Worm (Caenorhabditis elegans): ENCODE data around the gene asp-13.

The asp-13 gene

ce11 chrV:8603272-8603671 lies 39.7 kb downstream of the asp-13 start, which contains the start of gene F41E6.5 (continued):
- no peak for TF ChIP-seq egl-27 (tag; optimal IDR thresholded peaks at IDR 0.05)
- TF ChIP-seq madf-9 (GFP tag; conservative IDR thresholded peaks at IDR 0.05), result no peak
- no peak for TF ChIP-seq vab-7 (GFP tag; IDR thresholded peaks at IDR 0.05)
- TF ChIP-seq nhr-25 (tag; optimal IDR thresholded peaks at IDR 0.05; ENCODE audit: borderline replicate concordance, insufficient read depth), result no peak
- peak in 1 of 2 experiments; percentile 79 for TF ChIP-seq mdl-1 (tag; optimal IDR thresholded peaks at IDR 0.05)
- TF ChIP-seq pha-4 (GFP tag; IDR thresholded peaks at IDR 0.05), result no peak
- TF ChIP-seq pha-4 (tag; optimal IDR thresholded peaks at IDR 0.05), result no peak
- no peak for TF ChIP-seq Y75B8A.6 (GFP tag; IDR thresholded peaks at IDR 0.05)
- TF ChIP-seq lin-1 (GFP tag; IDR thresholded peaks at IDR 0.05), result no peak
- no peak for TF ChIP-seq mdt-29 (GFP tag; IDR thresholded peaks at IDR 0.05)
- no peak for TF ChIP-seq aly-2 (tag; optimal IDR thresholded peaks at IDR 0.05)
- no peak for TF ChIP-seq lin-29 (GFP tag; IDR thresholded peaks at IDR 0.05)
- TF ChIP-seq lir-3 (tag; optimal IDR thresholded peaks at IDR 0.05), result no peak
- TF ChIP-seq hlh-30 (tag; optimal IDR thresholded peaks at IDR 0.05; ENCODE audit: insufficient read depth), result peak; percentile 48
- TF ChIP-seq lin-15B (tag; optimal IDR thresholded peaks at IDR 0.05), result no peak
- no peak for TF ChIP-seq mxl-2 (GFP tag; conservative IDR thresholded peaks at IDR 0.05)
- TF ChIP-seq ceh-32 (tag; optimal IDR thresholded peaks at IDR 0.05; ENCODE audit: poor library complexity), result no peak
- TF ChIP-seq pqm-1 (tag; optimal IDR thresholded peaks at IDR 0.05), result peak; percentile 54
- TF ChIP-seq F26F4.8 (GFP tag; conservative IDR thresholded peaks at IDR 0.05), result no peak
- TF ChIP-seq lin-13 (GFP tag; optimal IDR thresholded peaks at IDR 0.05), result no peak
- TF ChIP-seq lim-7 (GFP tag; IDR thresholded peaks at IDR 0.05), result no peak
- TF ChIP-seq nhr-28 (tag; optimal IDR thresholded peaks at IDR 0.05), result peak; percentile 74
- no peak for TF ChIP-seq fos-1 (tag; optimal IDR thresholded peaks at IDR 0.05)
- no peak for TF ChIP-seq R02D3.7 (tag; optimal IDR thresholded peaks at IDR 0.05)
- TF ChIP-seq ZK337.2 (GFP tag; IDR thresholded peaks at IDR 0.05), result no peak
- no peak for TF ChIP-seq madf-5 (GFP tag; IDR thresholded peaks at IDR 0.05)
- TF ChIP-seq nhr-11 (tag; optimal IDR thresholded peaks at IDR 0.05), result no peak
- TF ChIP-seq spr-1 (tag; optimal IDR thresholded peaks at IDR 0.05), result no peak
- TF ChIP-seq set-16 (GFP tag; IDR thresholded peaks at IDR 0.05), result no peak
- TF ChIP-seq D1046.2 (GFP tag; IDR thresholded peaks at IDR 0.05), result no peak
- peak; percentile 65 for TF ChIP-seq dmd-6 (GFP tag; IDR thresholded peaks at IDR 0.05)
- no peak for TF ChIP-seq zfp-3 (GFP tag; conservative IDR thresholded peaks at IDR 0.05)
- TF ChIP-seq lin-38 (GFP tag; IDR thresholded peaks at IDR 0.05), result no peak

ce11 chrV:8602638-8603037 lies 40.4 kb downstream of the asp-13 start, which contains the start of gene F41E6.15:
TSS of gene F41E6.15 (minus strand) at chrV:8602738.
- TF ChIP-seq aha-1 (tag), result peak; percentile 4
- TF ChIP-seq daf-8 (GFP tag; IDR thresholded peaks at IDR 0.05), result no peak
- no peak for TF ChIP-seq hlh-11 (tag; optimal IDR thresholded peaks at IDR 0.05)
- TF ChIP-seq ama-1 (optimal IDR thresholded peaks at IDR 0.05), result no peak
- TF ChIP-seq unc-62 (GFP tag; optimal IDR thresholded peaks at IDR 0.05 in 1 of 2), result no peak
- no peak for TF ChIP-seq unc-62 (tag; optimal IDR thresholded peaks at IDR 0.05)
- TF ChIP-seq D1046.2 (GFP tag; IDR thresholded peaks at IDR 0.05), result no peak
- no peak for TF ChIP-seq ceh-62 (tag; optimal IDR thresholded peaks at IDR 0.05)
- no peak for TF ChIP-seq ceh-20 (GFP tag; IDR thresholded peaks at IDR 0.05)

ce11 chrV:8601420-8601819 lies 41.6 kb downstream of the asp-13 start, which contains the start of gene F41E6.8:
TSS of gene F41E6.8 (minus strand) at chrV:8601520.
- no peak for TF ChIP-seq ceh-20 (GFP tag; IDR thresholded peaks at IDR 0.05)
- no peak for TF ChIP-seq daf-16 (GFP tag; optimal IDR thresholded peaks at IDR 0.05)
- no peak for TF ChIP-seq daf-16 (tag; optimal IDR thresholded peaks at IDR 0.05)
- no peak for TF ChIP-seq R02D3.7 (tag; optimal IDR thresholded peaks at IDR 0.05)
- no peak for TF ChIP-seq set-16 (GFP tag; IDR thresholded peaks at IDR 0.05)
- no peak for TF ChIP-seq attf-4 (tag; optimal IDR thresholded peaks at IDR 0.05)
- TF ChIP-seq Y48G9A.11 (GFP tag; IDR thresholded peaks at IDR 0.05), result no peak
- TF ChIP-seq aly-2 (tag; optimal IDR thresholded peaks at IDR 0.05), result no peak
- TF ChIP-seq madf-9 (GFP tag; conservative IDR thresholded peaks at IDR 0.05), result no peak
- no peak for TF ChIP-seq vab-7 (GFP tag; IDR thresholded peaks at IDR 0.05)
- no peak for TF ChIP-seq dmd-8 (GFP tag; IDR thresholded peaks at IDR 0.05)
- TF ChIP-seq ceh-82 (tag; optimal IDR thresholded peaks at IDR 0.05), result no peak
- no peak for TF ChIP-seq arid-1 (GFP tag; conservative IDR thresholded peaks at IDR 0.05)
- no peak for TF ChIP-seq F49E8.2 (tag; optimal IDR thresholded peaks at IDR 0.05; ENCODE audit: borderline replicate concordance)
- no peak for TF ChIP-seq F37D6.2 (tag; optimal IDR thresholded peaks at IDR 0.05)
